Worm (Caenorhabditis elegans) whole organism, mixed stage, embryonic: ENCODE results near the gene F47B8.3.

Experiments
- elt-3 ChIP-seq: fragments of 150-350 bp; optimal IDR thresholded peaks from 2 replicates; lab custom pipeline; 2014; ENCODE audit warnings: missing biosample characterization, missing genetic modification characterization
- lsy-2 ChIP-seq: fragments of 150-350 bp; optimal IDR thresholded peaks from 2 replicates; lab custom pipeline; 2014; ENCODE audit warnings: missing biosample characterization, missing genetic modification characterization
- mab-5 ChIP-seq: fragments of 150-350 bp; optimal IDR thresholded peaks from 2 replicates; lab custom pipeline; 2014; ENCODE audit warnings: missing biosample characterization, missing genetic modification characterization
- nhr-12 ChIP-seq: fragments of 150-350 bp; optimal IDR thresholded peaks from 2 replicates; lab custom pipeline; 2014; ENCODE audit warnings: missing biosample characterization, missing genetic modification characterization
- nhr-237 ChIP-seq: fragments of 150-350 bp; optimal IDR thresholded peaks from 2 replicates; lab custom pipeline; 2014; ENCODE audit warnings: missing biosample characterization, missing genetic modification characterization
- nhr-76 ChIP-seq: sonication (generic microtip); optimal IDR thresholded peaks from 2 replicates; lab custom pipeline; 2017; ENCODE audit warnings: missing biosample characterization, missing genetic modification characterization
- pha-4 ChIP-seq: fragments of 150-350 bp; optimal IDR thresholded peaks from 2 replicates; lab custom pipeline; 2018; ENCODE audit warnings: missing biosample characterization, missing genetic modification reagents, missing genetic modification characterization

ce11 chrV:14358577-14358976 is 35.8 kb upstream of the F47B8.3 start, which contains the start of gene Y49A3A.4:
- TF ChIP-seq nhr-237 (tag; lab: Kevin White, UChicago): no peak
- no peak for TF ChIP-seq nhr-76 (tag; lab: Kevin White, UChicago)
- no peak for TF ChIP-seq pha-4 (tag; lab: Kevin White, UChicago)
- TF ChIP-seq nhr-12 (tag; lab: Kevin White, UChicago): no peak
- no peak for TF ChIP-seq lsy-2
- no peak for TF ChIP-seq elt-3 (tag; lab: Kevin White, UChicago)
- TF ChIP-seq mab-5 (tag; lab: Kevin White, UChicago): no peak
